Worm (Caenorhabditis elegans) whole organism, mixed stage, embryonic: Measurements from ENCODE around the gene R02D1.2.

Experiments
- ceh-83 ChIP-seq: fragments of 200-800 bp; sonication (Bioruptor generic); optimal IDR thresholded peaks from 2 replicates; lab custom pipeline; 2018; ENCODE audit warnings: mild to moderate bottlenecking, missing genetic modification characterization, missing compliant biosample characterization
- ces-1 ChIP-seq: fragments of 150-350 bp; optimal IDR thresholded peaks from 2 replicates; lab custom pipeline; 2014; ENCODE audit warnings: missing biosample characterization, missing genetic modification reagents, missing genetic modification characterization
- drap-1 ChIP-seq: fragments of 200-800 bp; sonication (Bioruptor generic); optimal IDR thresholded peaks from 3 replicates; lab custom pipeline; 2018; ENCODE audit warnings: mild to moderate bottlenecking, missing genetic modification characterization, missing compliant biosample characterization
- flh-1 ChIP-seq: fragments of 200-800 bp; sonication (Bioruptor generic); optimal IDR thresholded peaks from 2 replicates; lab custom pipeline; 2018; ENCODE audit warnings: mild to moderate bottlenecking, missing genetic modification characterization, moderate library complexity, missing compliant biosample characterization
- mep-1 ChIP-seq: fragments of 150-350 bp; optimal IDR thresholded peaks from 2 replicates; lab custom pipeline; 2017; ENCODE audit warnings: missing biosample characterization, missing genetic modification reagents, missing genetic modification characterization, inconsistent platforms
- mls-2 ChIP-seq: sonication (generic microtip); optimal IDR thresholded peaks from 2 replicates; lab custom pipeline; 2016; ENCODE audit warnings: mild to moderate bottlenecking, missing genetic modification characterization, moderate library complexity, missing compliant biosample characterization
- nhr-237 ChIP-seq: fragments of 150-350 bp; optimal IDR thresholded peaks from 2 replicates; lab custom pipeline; 2014; ENCODE audit warnings: missing biosample characterization, missing genetic modification characterization
- nhr-28 ChIP-seq: fragments of 150-350 bp; optimal IDR thresholded peaks from 2 replicates; lab custom pipeline; 2014; ENCODE audit warnings: missing biosample characterization, missing genetic modification characterization
- pha-4 ChIP-seq: fragments of 150-350 bp; optimal IDR thresholded peaks from 2 replicates; lab custom pipeline; 2018; ENCODE audit warnings: missing biosample characterization, missing genetic modification reagents, missing genetic modification characterization
- snpc-4 ChIP-seq: fragments of 150-350 bp; optimal IDR thresholded peaks from 2 replicates; lab custom pipeline; 2014; ENCODE audit warnings: missing biosample characterization, missing genetic modification characterization
- unc-120 ChIP-seq: sonication (generic microtip); optimal IDR thresholded peaks from 2 replicates; lab custom pipeline; 2017; ENCODE audit warnings: missing genetic modification characterization, missing compliant biosample characterization; ENCODE audit not compliant: poor library complexity, severe bottlenecking
- unc-39 ChIP-seq: fragments of 150-350 bp; optimal IDR thresholded peaks from 2 replicates; lab custom pipeline; 2014; ENCODE audit warnings: missing biosample characterization, missing genetic modification characterization
- zip-8 ChIP-seq: fragments of 150-350 bp; optimal IDR thresholded peaks from 2 replicates; lab custom pipeline; 2014; ENCODE audit warnings: missing biosample characterization, missing genetic modification characterization
- ztf-11 ChIP-seq: fragments of 150-350 bp; optimal IDR thresholded peaks from 2 replicates; lab custom pipeline; 2014; ENCODE audit warnings: missing biosample characterization, missing genetic modification characterization

DNA sequence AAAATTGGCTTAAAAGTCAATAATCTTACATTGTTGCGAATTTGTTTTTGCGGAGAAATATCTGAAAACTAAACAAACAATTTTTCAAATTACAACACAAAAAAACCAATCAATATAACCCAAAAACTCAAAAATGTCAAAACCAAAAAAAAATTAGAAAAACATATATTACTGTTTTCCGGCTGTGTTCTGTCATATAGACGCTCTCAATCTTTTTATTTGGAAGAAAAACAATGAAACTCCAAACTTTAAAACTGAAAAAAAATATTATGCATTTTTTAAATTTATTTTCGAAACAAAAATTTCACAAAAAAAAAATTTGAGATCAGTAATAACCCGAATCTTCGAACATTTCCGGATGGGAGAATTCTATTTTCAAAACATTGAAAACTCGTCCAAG is at the start of gene R02D1.2:
- TF ChIP-seq mep-1 (tag; lab: Kevin White, UChicago), result no peak
- no peak for TF ChIP-seq drap-1
- no peak for TF ChIP-seq ztf-11 (tag; lab: Kevin White, UChicago)
- TF ChIP-seq nhr-237 (tag; lab: Kevin White, UChicago), result no peak
- TF ChIP-seq zip-8 (tag; lab: Kevin White, UChicago), result no peak
- no peak for TF ChIP-seq unc-39
- TF ChIP-seq nhr-28 (tag; lab: Kevin White, UChicago), result no peak
- TF ChIP-seq unc-120 (tag; lab: Kevin White, UChicago), result no peak
- no peak for TF ChIP-seq snpc-4 (tag; lab: Kevin White, UChicago)
- no peak for TF ChIP-seq mls-2
- TF ChIP-seq ceh-83 (GFP tag; lab: Kevin White, UChicago), result no peak
- TF ChIP-seq flh-1, result no peak
- TF ChIP-seq pha-4, result no peak
- TF ChIP-seq ces-1 (GFP tag; lab: Kevin White, UChicago), result no peak
